Worm (Caenorhabditis elegans) whole organism, young adult: ENCODE data around the gene F53F8.5.

Experiments used
- B0261.1 ChIP-seq: sonication (generic microtip); optimal IDR thresholded peaks from 2 replicates; lab custom pipeline; 2016; ENCODE audit warnings: mild to moderate bottlenecking, missing genetic modification characterization, moderate library complexity, missing compliant biosample characterization
- D2030.7 ChIP-seq: fragments of 200-800 bp; sonication (Bioruptor generic); IDR thresholded peaks from 2 replicates; pipeline ENCODE4 v1.3.6; 2022; ENCODE audit warnings: missing genetic modification reagents, missing genetic modification characterization, missing compliant biosample characterization
- F33H1.4 ChIP-seq: fragments of 200-800 bp; sonication (Bioruptor generic); IDR thresholded peaks from 2 replicates; pipeline ENCODE4 v1.3.6; 2022; ENCODE audit warnings: missing genetic modification reagents, missing genetic modification characterization, missing compliant biosample characterization
- K11D2.4 ChIP-seq: fragments of 200-800 bp; sonication (Bioruptor generic); IDR thresholded peaks from 2 replicates; pipeline ENCODE4 v1.3.6; 2022; ENCODE audit warnings: missing genetic modification reagents, missing genetic modification characterization, missing compliant biosample characterization
- Y53F4B.3 ChIP-seq: fragments of 200-800 bp; sonication (Bioruptor generic); IDR thresholded peaks from 2 replicates; pipeline ENCODE4 v1.3.6; 2022; ENCODE audit warnings: missing genetic modification reagents, missing genetic modification characterization, missing compliant biosample characterization
- akir-1 ChIP-seq: fragments of 200-800 bp; sonication (Bioruptor generic); optimal IDR thresholded peaks from 2 replicates; lab custom pipeline; 2018; ENCODE audit warnings: mild to moderate bottlenecking, missing genetic modification characterization, moderate library complexity, missing compliant biosample characterization
- aptf-3 ChIP-seq: fragments of 200-800 bp; sonication (Bioruptor generic); IDR thresholded peaks from 2 replicates; pipeline ENCODE4 v1.3.6; 2022; ENCODE audit warnings: missing genetic modification characterization, missing compliant biosample characterization
- athp-1 ChIP-seq: sonication (generic microtip); optimal IDR thresholded peaks from 2 replicates; lab custom pipeline; 2017; ENCODE audit warnings: mild to moderate bottlenecking, missing genetic modification characterization, missing compliant biosample characterization
- attf-5 ChIP-seq: fragments of 200-800 bp; sonication (Bioruptor generic); optimal IDR thresholded peaks from 2 replicates; lab custom pipeline; 2018; ENCODE audit warnings: mild to moderate bottlenecking, missing genetic modification characterization, missing compliant biosample characterization
- bed-1 ChIP-seq: fragments of 200-800 bp; sonication (Bioruptor generic); IDR thresholded peaks from 2 replicates; pipeline ENCODE4 v1.3.6; 2022; ENCODE audit warnings: missing genetic modification reagents, missing genetic modification characterization, missing compliant biosample characterization
- bed-2 ChIP-seq: fragments of 200-800 bp; sonication (Bioruptor generic); IDR thresholded peaks from 2 replicates; pipeline ENCODE4 v1.3.6; 2022; ENCODE audit warnings: missing genetic modification reagents, missing genetic modification characterization, missing compliant biosample characterization
- ccch-3 ChIP-seq: fragments of 200-800 bp; sonication (Bioruptor generic); optimal IDR thresholded peaks from 2 replicates; lab custom pipeline; 2018; ENCODE audit warnings: mild to moderate bottlenecking, missing genetic modification characterization, missing compliant biosample characterization
- ceh-100 ChIP-seq: fragments of 200-800 bp; sonication (Bioruptor generic); IDR thresholded peaks from 2 replicates; pipeline ENCODE4 v1.3.6; 2022; ENCODE audit warnings: missing genetic modification reagents, missing genetic modification characterization, missing compliant biosample characterization
- ceh-40 ChIP-seq: fragments of 200-800 bp; sonication (Bioruptor generic); IDR thresholded peaks from 2 replicates; pipeline ENCODE4 v1.3.6; 2022; ENCODE audit warnings: missing genetic modification characterization, missing compliant biosample characterization
- ceh-79 ChIP-seq: sonication (generic microtip); optimal IDR thresholded peaks from 2 replicates; lab custom pipeline; 2017; ENCODE audit warnings: mild to moderate bottlenecking, missing genetic modification characterization, missing compliant biosample characterization
- chd-7 ChIP-seq: sonication (generic microtip); optimal IDR thresholded peaks from 2 replicates; lab custom pipeline; 2016; ENCODE audit warnings: mild to moderate bottlenecking, missing genetic modification characterization, moderate library complexity, missing compliant biosample characterization
- dpff-1 ChIP-seq: sonication (generic microtip); optimal IDR thresholded peaks from 2 replicates; lab custom pipeline; 2017; ENCODE audit warnings: mild to moderate bottlenecking, missing genetic modification characterization, missing compliant biosample characterization
- egl-18 ChIP-seq: fragments of 200-800 bp; sonication (Bioruptor generic); IDR thresholded peaks from 2 replicates; pipeline ENCODE4 v1.3.6; 2022; ENCODE audit warnings: missing genetic modification reagents, missing genetic modification characterization, missing compliant biosample characterization
- egl-44 ChIP-seq: fragments of 200-800 bp; sonication (Bioruptor generic); IDR thresholded peaks from 2 replicates; pipeline ENCODE4 v1.3.6; 2022; ENCODE audit warnings: missing genetic modification reagents, missing genetic modification characterization, missing compliant biosample characterization
- egrh-3 ChIP-seq: fragments of 200-800 bp; sonication (Bioruptor generic); IDR thresholded peaks from 2 replicates; pipeline ENCODE4 v1.3.6; 2022; ENCODE audit warnings: missing genetic modification reagents, missing genetic modification characterization, missing compliant biosample characterization
- ets-4 ChIP-seq: fragments of 200-800 bp; sonication (Bioruptor generic); optimal IDR thresholded peaks from 2 replicates; lab custom pipeline; 2018; ENCODE audit warnings: mild to moderate bottlenecking, missing genetic modification characterization, missing compliant biosample characterization
- gei-17 ChIP-seq: fragments of 200-800 bp; sonication (Bioruptor generic); optimal IDR thresholded peaks from 2 replicates; lab custom pipeline; 2018; ENCODE audit warnings: mild to moderate bottlenecking, missing genetic modification characterization, missing compliant biosample characterization
- him-1 ChIP-seq: sonication (generic microtip); optimal IDR thresholded peaks from 2 replicates; lab custom pipeline; 2016; ENCODE audit warnings: missing genotype, missing genetic modification reagents, missing genetic modification characterization, missing compliant biosample characterization
- lag-1 ChIP-seq: fragments of 200-800 bp; sonication (Bioruptor generic); IDR thresholded peaks from 2 replicates; pipeline ENCODE4 v1.3.6; 2022; ENCODE audit warnings: missing genetic modification reagents, missing genetic modification characterization, missing compliant biosample characterization
- lin-26 ChIP-seq: fragments of 200-800 bp; sonication (Bioruptor generic); IDR thresholded peaks from 2 replicates; pipeline ENCODE4 v1.3.6; 2022; ENCODE audit warnings: missing genetic modification reagents, missing genetic modification characterization, missing compliant biosample characterization
- lin-54 ChIP-seq: fragments of 200-800 bp; sonication (Bioruptor generic); optimal IDR thresholded peaks from 2 replicates; lab custom pipeline; 2018; ENCODE audit warnings: mild to moderate bottlenecking, missing genetic modification characterization, missing compliant biosample characterization
- lsy-27 ChIP-seq: sonication (generic microtip); optimal IDR thresholded peaks from 2 replicates; lab custom pipeline; 2017; ENCODE audit warnings: missing genetic modification characterization, mild to moderate bottlenecking, missing compliant biosample characterization, antibody characterized with exemption, missing genotype, borderline replicate concordance; ENCODE audit not compliant: insufficient read depth
- mes-4 ChIP-seq: sonication (generic microtip); optimal IDR thresholded peaks from 2 replicates; lab custom pipeline; 2016; ENCODE audit warnings: missing genotype, missing genetic modification characterization, missing compliant biosample characterization
- nfya-2 ChIP-seq: fragments of 200-800 bp; sonication (Bioruptor generic); IDR thresholded peaks from 2 replicates; pipeline ENCODE4 v1.3.6; 2022; ENCODE audit warnings: missing genetic modification reagents, missing genetic modification characterization, missing compliant biosample characterization
- nhr-27 ChIP-seq: fragments of 200-800 bp; sonication (Bioruptor generic); optimal IDR thresholded peaks from 2 replicates; lab custom pipeline; 2018; ENCODE audit warnings: mild to moderate bottlenecking, missing genetic modification characterization, moderate library complexity, missing compliant biosample characterization
- nhr-80 ChIP-seq: sonication (generic microtip); optimal IDR thresholded peaks from 2 replicates; lab custom pipeline; 2016; ENCODE audit warnings: missing genetic modification characterization, missing compliant biosample characterization
- pha-4 ChIP-seq: fragments of 150-350 bp; sonication (generic microtip); optimal IDR thresholded peaks from 2 replicates; lab custom pipeline; 2014; ENCODE audit warnings: missing biosample characterization, missing genetic modification reagents, missing genetic modification characterization
- rec-8 ChIP-seq, 2 experiments: sonication (generic microtip); optimal IDR thresholded peaks; 2 replicates each; lab custom pipeline; 2016; ENCODE audit warnings: mild to moderate bottlenecking in 2 of 2, missing genetic modification characterization in 2 of 2, missing genetic modification reagents in 2 of 2, missing genotype in 2 of 2, missing biosample characterization in 1 of 2, missing compliant biosample characterization in 1 of 2, moderate library complexity in 1 of 2
- repo-1 ChIP-seq: sonication (generic microtip); optimal IDR thresholded peaks from 2 replicates; lab custom pipeline; 2017; ENCODE audit warnings: mild to moderate bottlenecking, missing genetic modification characterization, missing compliant biosample characterization
- rpc-1 ChIP-seq, 2 experiments: fragments of 150-350 bp in 1 of 2; sonication (generic microtip) in 1 of 2; optimal IDR thresholded peaks; 2 replicates each; lab custom pipeline; 2014 to 2018; ENCODE audit warnings: missing biosample characterization in 1 of 2, missing genetic modification characterization in 1 of 2, missing genetic modification reagents in 1 of 2, missing genotype in 1 of 2
- sdz-38 ChIP-seq: sonication (generic microtip); optimal IDR thresholded peaks from 2 replicates; lab custom pipeline; 2016; ENCODE audit warnings: missing genotype, missing genetic modification characterization, missing compliant biosample characterization
- tlf-1 ChIP-seq: fragments of 200-800 bp; sonication (Bioruptor generic); optimal IDR thresholded peaks from 2 replicates; lab custom pipeline; 2018; ENCODE audit warnings: mild to moderate bottlenecking, missing genetic modification characterization, missing compliant biosample characterization
- unc-62 ChIP-seq: fragments of 150-350 bp; optimal IDR thresholded peaks from 2 replicates; lab custom pipeline; 2014; ENCODE audit warnings: missing biosample characterization, missing genetic modification reagents, missing genetic modification characterization
- ztf-18 ChIP-seq: sonication (generic microtip); optimal IDR thresholded peaks from 2 replicates; lab custom pipeline; 2016; ENCODE audit warnings: missing genotype, mild to moderate bottlenecking, missing genetic modification characterization, missing compliant biosample characterization

Gene F53F8.5

DNA sequence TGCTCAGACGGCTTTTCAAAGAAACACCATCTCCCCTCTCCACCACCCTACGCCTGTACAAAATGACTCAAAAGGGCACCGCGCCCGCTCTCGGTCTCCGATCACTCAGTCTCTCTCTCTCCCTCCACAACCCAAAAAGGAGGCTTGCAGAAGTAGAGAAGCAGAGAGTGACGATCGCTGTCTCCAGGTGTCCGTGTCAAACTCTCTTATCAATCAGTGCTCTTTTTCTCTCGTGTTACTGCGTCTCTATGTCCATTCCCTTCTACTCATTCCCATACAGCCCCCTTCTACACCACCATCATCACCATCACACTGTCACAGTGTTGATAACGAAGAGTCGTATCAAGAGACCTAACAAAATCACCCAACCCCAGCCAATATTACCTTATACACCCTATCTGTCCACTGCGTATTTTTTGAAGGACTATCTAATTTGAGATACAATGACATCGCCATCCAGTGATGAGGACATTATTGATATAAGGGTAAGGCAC is 48.8 kb upstream of the F53F8.5 start, which contains the start of gene pha-4 (continued):
- no peak for TF ChIP-seq lin-26 (GFP tag; lab: Robert Waterston, UW)
- TF ChIP-seq nhr-27 (tag; lab: Kevin White, UChicago) = no peak
- no peak for TF ChIP-seq rec-8 (tag; optimal IDR thresholded peaks at IDR 0.05; lab: Kevin White, UChicago)
- TF ChIP-seq K11D2.4 (GFP tag; lab: Robert Waterston, UW) = 0 out of 2 replicates have a peak, but pooled peaks have one; percentile 33
- no peak for TF ChIP-seq Y53F4B.3
- TF ChIP-seq bed-1 = no peak
- TF ChIP-seq ets-4 (GFP tag; lab: Kevin White, UChicago) = no peak
- TF ChIP-seq ztf-18 = no peak
- TF ChIP-seq lag-1 = no peak
- no peak for TF ChIP-seq ceh-79 (tag; lab: Kevin White, UChicago)
- no peak for TF ChIP-seq lin-54 (GFP tag; lab: Kevin White, UChicago)
- no peak for TF ChIP-seq aptf-3
- TF ChIP-seq B0261.1 (tag; lab: Kevin White, UChicago) = no peak
- no peak for TF ChIP-seq bed-2 (GFP tag; lab: Robert Waterston, UW)
- TF ChIP-seq sdz-38 = no peak
- TF ChIP-seq chd-7 = no peak
- no peak for TF ChIP-seq unc-62
- TF ChIP-seq gei-17 (GFP tag; lab: Kevin White, UChicago) = no peak
- TF ChIP-seq egrh-3 (GFP tag; lab: Robert Waterston, UW) = no peak
- TF ChIP-seq F33H1.4 (GFP tag; lab: Robert Waterston, UW) = no peak
- no peak for TF ChIP-seq D2030.7 (GFP tag; lab: Robert Waterston, UW)
- no peak for TF ChIP-seq athp-1 (tag; lab: Kevin White, UChicago)
- no peak for TF ChIP-seq tlf-1
- TF ChIP-seq ceh-100 (GFP tag; lab: Robert Waterston, UW) = no peak
- TF ChIP-seq dpff-1 = no peak
- TF ChIP-seq him-1 (tag; lab: Kevin White, UChicago) = no peak
- no peak for TF ChIP-seq rpc-1 (optimal IDR thresholded peaks at IDR 0.05; lab: Kevin White, UChicago)
- TF ChIP-seq rpc-1 (tag; optimal IDR thresholded peaks at IDR 0.05; lab: Kevin White, UChicago) = no peak
- no peak for TF ChIP-seq akir-1
- no peak for TF ChIP-seq lsy-27 (tag; lab: Kevin White, UChicago)
- no peak for TF ChIP-seq egl-18 (GFP tag; lab: Robert Waterston, UW)
- TF ChIP-seq ccch-3 (GFP tag; lab: Kevin White, UChicago) = no peak
- TF ChIP-seq nhr-80 (tag; lab: Kevin White, UChicago) = peak; percentile 91

ce11 chrV:20749098-20749497 is 45.2 kb upstream of the F53F8.5 start:
- TF ChIP-seq mes-4 (tag; lab: Kevin White, UChicago) (no peak), pha-4 (tag; lab: Kevin White, UChicago) (peak; percentile 93)

DNA sequence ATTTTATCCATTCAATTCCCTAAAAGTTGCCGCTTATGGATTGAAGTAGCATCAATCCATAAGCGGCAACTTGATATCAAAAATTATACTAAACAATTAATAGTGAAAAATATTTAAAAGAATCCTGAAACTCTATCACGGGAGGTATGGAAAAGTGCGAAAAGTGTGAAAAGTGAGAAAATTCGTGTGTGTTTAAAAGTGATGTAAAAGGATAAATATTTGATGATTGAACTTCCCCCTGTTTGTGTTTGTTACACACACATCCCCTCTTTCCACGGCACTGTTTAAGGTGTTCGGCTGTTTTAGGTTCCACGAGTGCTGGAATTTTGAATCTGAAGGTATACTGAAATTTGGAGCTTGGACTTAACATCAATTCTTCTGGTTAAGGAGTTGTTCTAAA is 44.1 kb upstream of the F53F8.5 start:
- TF ChIP-seq ceh-40 (GFP tag; lab: Robert Waterston, UW) = no peak
- TF ChIP-seq pha-4 (tag; lab: Kevin White, UChicago) = peak; percentile 91
- TF ChIP-seq, all 124 proteins: peak for 1

- TF ChIP-seq pha-4 (tag; lab: Kevin White, UChicago) (no peak), attf-5 (GFP tag; lab: Kevin White, UChicago) (no peak), nfya-2 (GFP tag; lab: Robert Waterston, UW) (no peak), egl-44 (GFP tag; lab: Robert Waterston, UW) (no peak), repo-1 (tag; lab: Kevin White, UChicago) (no peak), athp-1 (tag; lab: Kevin White, UChicago) (no peak), tlf-1 (no peak)
These were observed 43.0 kb upstream of the F53F8.5 start for ce11 chrV:20746805-20747204.
